Fruit fly (Drosophila melanogaster): ENCODE data around the gene Uqcc1.

Uqcc1 gene

dm6 chr3L:6988942-6989569 lies 31.1 kb upstream of the Uqcc1 start (continued):
- no peak for TF ChIP-seq CG16779 (GFP tag; IDR thresholded peaks at IDR 0.05)
- TF ChIP-seq CG15696 (tag; optimal IDR thresholded peaks at IDR 0.05), result peak; percentile 92
- TF ChIP-seq D (optimal IDR thresholded peaks at IDR 0.05), result no peak
- peak; percentile 96 for TF ChIP-seq D (GFP tag; optimal IDR thresholded peaks at IDR 0.05)
- TF ChIP-seq croc (GFP tag; conservative IDR thresholded peaks at IDR 0.05), result peak; percentile 87
- no peak for TF ChIP-seq corto (GFP tag; optimal IDR thresholded peaks at IDR 0.05)
- TF ChIP-seq fd102C (GFP tag; optimal IDR thresholded peaks at IDR 0.05), result no peak
- TF ChIP-seq CG9876 (GFP tag; optimal IDR thresholded peaks at IDR 0.05), result peak; percentile 36
- TF ChIP-seq ken (GFP tag; IDR thresholded peaks at IDR 0.05), result 0 out of 3 replicates have a peak, but pooled peaks have one; percentile 33
- TF ChIP-seq CG17359 (tag; optimal IDR thresholded peaks at IDR 0.05), result peak; percentile 88
- TF ChIP-seq CG2129 (GFP tag; IDR thresholded peaks at IDR 0.05; ENCODE audit: partially characterized antibody), result no peak
- TF ChIP-seq Side (GFP tag; optimal IDR thresholded peaks at IDR 0.05), result peak; percentile 72
- peak; percentile 88 for TF ChIP-seq CG5180 (GFP tag; optimal IDR thresholded peaks at IDR 0.05)
- TF ChIP-seq CG12155 (GFP tag; optimal IDR thresholded peaks at IDR 0.05), result peak; percentile 73
- peak; percentile 68 for TF ChIP-seq CG31224 (GFP tag; IDR thresholded peaks at IDR 0.05)
- peak; percentile 92 for TF ChIP-seq fd96Cb (tag; optimal IDR thresholded peaks at IDR 0.05)
- TF ChIP-seq h (optimal IDR thresholded peaks at IDR 0.05), result no peak
- TF ChIP-seq CG11247 (GFP tag; IDR thresholded peaks at IDR 0.05), result peak; percentile 68
- TF ChIP-seq CG15479 (GFP tag; optimal IDR thresholded peaks at IDR 0.05), result peak; percentile 9
- TF ChIP-seq tin (GFP tag; optimal IDR thresholded peaks at IDR 0.05), result peak; percentile 93
- peak; percentile 68 for TF ChIP-seq Fer2 (tag; optimal IDR thresholded peaks at IDR 0.05)
- TF ChIP-seq Nf-YC (tag; optimal IDR thresholded peaks at IDR 0.05), result peak; percentile 97
- TF ChIP-seq CG13894 (tag; optimal IDR thresholded peaks at IDR 0.05), result peak; percentile 77
- 0 out of 3 replicates have a peak, but pooled peaks have one; percentile 11 for TF ChIP-seq CG2199 (GFP tag; IDR thresholded peaks at IDR 0.05)
- peak; percentile 71 for TF ChIP-seq Hsf (GFP tag; optimal IDR thresholded peaks at IDR 0.05)
- no peak for TF ChIP-seq sna (GFP tag; IDR thresholded peaks at IDR 0.05; ENCODE audit: partially characterized antibody)
- TF ChIP-seq fru (optimal IDR thresholded peaks at IDR 0.05), result no peak
- TF ChIP-seq ro (GFP tag; IDR thresholded peaks at IDR 0.05), result peak; percentile 76
- TF ChIP-seq Hey (tag; optimal IDR thresholded peaks at IDR 0.05), result no peak
- TF ChIP-seq CG6654 (GFP tag; optimal IDR thresholded peaks at IDR 0.05), result peak; percentile 85
- TF ChIP-seq CG8478 (optimal IDR thresholded peaks at IDR 0.05), result no peak
- TF ChIP-seq CG10959 (GFP tag; IDR thresholded peaks at IDR 0.05), result peak; percentile 56; the same call in 1 of the 2 replicates
- TF ChIP-seq dm (GFP tag; optimal IDR thresholded peaks at IDR 0.05), result peak; percentile 23
- peak; percentile 74 for TF ChIP-seq pnt (GFP tag; optimal IDR thresholded peaks at IDR 0.05)
- TF ChIP-seq CG11695 (GFP tag; IDR thresholded peaks at IDR 0.05), result peak; percentile 90
- no peak for TF ChIP-seq mld (GFP tag; IDR thresholded peaks at IDR 0.05; ENCODE audit: partially characterized antibody)
- peak; percentile 64 for TF ChIP-seq zfh2 (GFP tag; optimal IDR thresholded peaks at IDR 0.05)
- TF ChIP-seq CG3726 (GFP tag; IDR thresholded peaks at IDR 0.05), result peak; percentile 82; the same call in 2 of the 3 replicates
- TF ChIP-seq CG3065 (GFP tag; optimal IDR thresholded peaks at IDR 0.05), result peak; percentile 66
- TF ChIP-seq Lpt (GFP tag; optimal IDR thresholded peaks at IDR 0.05), result no peak
- TF ChIP-seq CG18599 (GFP tag; optimal IDR thresholded peaks at IDR 0.05), result peak; percentile 95
- TF ChIP-seq CrebB (tag; optimal IDR thresholded peaks at IDR 0.05), result no peak
- TF ChIP-seq cg (GFP tag; optimal IDR thresholded peaks at IDR 0.05), result no peak
- peak; percentile 68 for TF ChIP-seq run (tag; optimal IDR thresholded peaks at IDR 0.05)
- peak in 1 of 2 experiments; percentile 45 for TF ChIP-seq crp (GFP tag; optimal IDR thresholded peaks at IDR 0.05)
- peak; percentile 91 for TF ChIP-seq kni (GFP tag; optimal IDR thresholded peaks at IDR 0.05)
- peak; percentile 86 for TF ChIP-seq sisA (GFP tag; IDR thresholded peaks at IDR 0.05)
- TF ChIP-seq MBD-R2 (GFP tag; IDR thresholded peaks at IDR 0.05), result peak; percentile 53; the same call in 1 of the 2 replicates
- peak; percentile 53 for TF ChIP-seq CG5245 (GFP tag; optimal IDR thresholded peaks at IDR 0.05)
- TF ChIP-seq chn (GFP tag; optimal IDR thresholded peaks at IDR 0.05), result peak; percentile 56
- TF ChIP-seq ac (GFP tag; optimal IDR thresholded peaks at IDR 0.05), result peak; percentile 65
